Worm (Caenorhabditis elegans) whole organism, young adult: Measurements from ENCODE around the gene scl-26.

Source experiments
- B0336.3 ChIP-seq: fragments of 200-800 bp; sonication (Bioruptor generic); IDR thresholded peaks from 2 replicates; pipeline ENCODE4 v1.3.6; 2022; ENCODE audit warnings: missing genetic modification characterization, missing compliant biosample characterization
- F33H1.4 ChIP-seq: fragments of 200-800 bp; sonication (Bioruptor generic); IDR thresholded peaks from 2 replicates; pipeline ENCODE4 v1.3.6; 2022; ENCODE audit warnings: missing genetic modification reagents, missing genetic modification characterization, missing compliant biosample characterization
- F39B2.1 ChIP-seq: fragments of 200-800 bp; sonication (Bioruptor generic); IDR thresholded peaks from 2 replicates; pipeline ENCODE4 v1.3.6; 2022; ENCODE audit warnings: missing genetic modification reagents, missing genetic modification characterization, missing compliant biosample characterization
- K11D2.4 ChIP-seq: fragments of 200-800 bp; sonication (Bioruptor generic); IDR thresholded peaks from 2 replicates; pipeline ENCODE4 v1.3.6; 2022; ENCODE audit warnings: missing genetic modification reagents, missing genetic modification characterization, missing compliant biosample characterization
- K12H6.12 ChIP-seq: fragments of 200-800 bp; sonication (Bioruptor generic); optimal IDR thresholded peaks from 2 replicates; lab custom pipeline; 2018; ENCODE audit warnings: mild to moderate bottlenecking, missing genetic modification characterization, missing compliant biosample characterization
- Y67H2A.10 ChIP-seq: fragments of 200-800 bp; sonication (Bioruptor generic); conservative IDR thresholded peaks from 2 replicates; pipeline ENCODE4 v1.3.6; 2022; ENCODE audit warnings: missing genetic modification reagents, missing genetic modification characterization, missing compliant biosample characterization
- Y79H2A.3 ChIP-seq: fragments of 200-800 bp; sonication (Bioruptor generic); conservative IDR thresholded peaks from 2 replicates; pipeline ENCODE4 v1.3.6; 2022; ENCODE audit warnings: missing genetic modification reagents, missing genetic modification characterization, missing compliant biosample characterization
- ZK185.1 ChIP-seq: sonication (generic microtip); optimal IDR thresholded peaks from 2 replicates; lab custom pipeline; 2016; ENCODE audit warnings: mild to moderate bottlenecking, missing genetic modification characterization, missing compliant biosample characterization; ENCODE audit not compliant: poor library complexity, severe bottlenecking
- aptf-2 ChIP-seq: fragments of 200-800 bp; sonication (Bioruptor generic); conservative IDR thresholded peaks from 2 replicates; pipeline ENCODE4 v1.3.6; 2022; ENCODE audit warnings: missing genetic modification reagents, missing genetic modification characterization, missing compliant biosample characterization
- atf-7 ChIP-seq: sonication (generic microtip); optimal IDR thresholded peaks from 2 replicates; lab custom pipeline; 2017; ENCODE audit warnings: mild to moderate bottlenecking, missing genetic modification characterization, missing compliant biosample characterization
- ccch-3 ChIP-seq: fragments of 200-800 bp; sonication (Bioruptor generic); optimal IDR thresholded peaks from 2 replicates; lab custom pipeline; 2018; ENCODE audit warnings: mild to moderate bottlenecking, missing genetic modification characterization, missing compliant biosample characterization
- ceh-40 ChIP-seq: fragments of 200-800 bp; sonication (Bioruptor generic); IDR thresholded peaks from 2 replicates; pipeline ENCODE4 v1.3.6; 2022; ENCODE audit warnings: missing genetic modification characterization, missing compliant biosample characterization
- die-1 ChIP-seq: sonication (generic microtip); optimal IDR thresholded peaks from 2 replicates; lab custom pipeline; 2016; ENCODE audit warnings: missing genotype, mild to moderate bottlenecking, missing genetic modification characterization, missing compliant biosample characterization
- dox-1 ChIP-seq: fragments of 200-800 bp; sonication (Bioruptor generic); IDR thresholded peaks from 2 replicates; pipeline ENCODE4 v1.3.6; 2022; ENCODE audit warnings: missing genetic modification reagents, missing genetic modification characterization, missing compliant biosample characterization
- egl-18 ChIP-seq: fragments of 200-800 bp; sonication (Bioruptor generic); IDR thresholded peaks from 2 replicates; pipeline ENCODE4 v1.3.6; 2022; ENCODE audit warnings: missing genetic modification reagents, missing genetic modification characterization, missing compliant biosample characterization
- him-1 ChIP-seq: sonication (generic microtip); optimal IDR thresholded peaks from 2 replicates; lab custom pipeline; 2016; ENCODE audit warnings: missing genotype, missing genetic modification reagents, missing genetic modification characterization, missing compliant biosample characterization
- lag-1 ChIP-seq: fragments of 200-800 bp; sonication (Bioruptor generic); IDR thresholded peaks from 2 replicates; pipeline ENCODE4 v1.3.6; 2022; ENCODE audit warnings: missing genetic modification reagents, missing genetic modification characterization, missing compliant biosample characterization
- let-526 ChIP-seq: fragments of 200-800 bp; sonication (Bioruptor generic); IDR thresholded peaks from 2 replicates; pipeline ENCODE4 v1.3.6; 2022; ENCODE audit warnings: missing genetic modification reagents, missing genetic modification characterization, missing compliant biosample characterization
- lin-26 ChIP-seq: fragments of 200-800 bp; sonication (Bioruptor generic); IDR thresholded peaks from 2 replicates; pipeline ENCODE4 v1.3.6; 2022; ENCODE audit warnings: missing genetic modification reagents, missing genetic modification characterization, missing compliant biosample characterization
- lin-35 ChIP-seq, 3 experiments: fragments of 150-350 bp in 2 of 3; sonication (generic microtip) in 1 of 3; optimal IDR thresholded peaks; 2 replicates each; lab custom pipeline; 2014 to 2018; ENCODE audit warnings: missing biosample characterization in 3 of 3, missing genetic modification characterization in 3 of 3, missing genetic modification reagents in 3 of 3
- lir-1 ChIP-seq: fragments of 200-800 bp; sonication (Bioruptor generic); conservative IDR thresholded peaks from 2 replicates; pipeline ENCODE4 v1.3.6; 2022; ENCODE audit warnings: missing genetic modification reagents, missing genetic modification characterization, missing compliant biosample characterization
- madf-10 ChIP-seq: sonication (generic microtip); optimal IDR thresholded peaks from 2 replicates; lab custom pipeline; 2016; ENCODE audit warnings: mild to moderate bottlenecking, missing genetic modification characterization, missing compliant biosample characterization
- madf-6 ChIP-seq: fragments of 200-800 bp; sonication (Bioruptor generic); IDR thresholded peaks from 2 replicates; pipeline ENCODE4 v1.3.6; 2022; ENCODE audit warnings: missing genetic modification reagents, missing genetic modification characterization, missing compliant biosample characterization
- madf-8 ChIP-seq: fragments of 200-800 bp; sonication (Bioruptor generic); conservative IDR thresholded peaks from 2 replicates; pipeline ENCODE4 v1.3.6; 2022; ENCODE audit warnings: missing genetic modification reagents, missing genetic modification characterization, missing compliant biosample characterization
- mcd-1 ChIP-seq: fragments of 200-800 bp; sonication (Bioruptor generic); IDR thresholded peaks from 2 replicates; pipeline ENCODE4 v1.3.6; 2022; ENCODE audit warnings: missing genetic modification reagents, missing genetic modification characterization, missing compliant biosample characterization
- nfya-2 ChIP-seq: fragments of 200-800 bp; sonication (Bioruptor generic); IDR thresholded peaks from 2 replicates; pipeline ENCODE4 v1.3.6; 2022; ENCODE audit warnings: missing genetic modification reagents, missing genetic modification characterization, missing compliant biosample characterization
- nhr-27 ChIP-seq: fragments of 200-800 bp; sonication (Bioruptor generic); optimal IDR thresholded peaks from 2 replicates; lab custom pipeline; 2018; ENCODE audit warnings: mild to moderate bottlenecking, missing genetic modification characterization, moderate library complexity, missing compliant biosample characterization
- nhr-90 ChIP-seq: sonication (generic microtip); optimal IDR thresholded peaks from 2 replicates; lab custom pipeline; 2016; ENCODE audit warnings: missing genotype, mild to moderate bottlenecking, missing genetic modification characterization, missing compliant biosample characterization
- rcor-1 ChIP-seq: fragments of 200-800 bp; sonication (Bioruptor generic); IDR thresholded peaks from 2 replicates; pipeline ENCODE4 v1.3.6; 2022; ENCODE audit warnings: missing genetic modification reagents, missing genetic modification characterization, missing compliant biosample characterization
- rec-8 ChIP-seq, 2 experiments: sonication (generic microtip); optimal IDR thresholded peaks; 2 replicates each; lab custom pipeline; 2016; ENCODE audit warnings: mild to moderate bottlenecking in 2 of 2, missing genetic modification characterization in 2 of 2, missing genetic modification reagents in 2 of 2, missing genotype in 2 of 2, missing biosample characterization in 1 of 2, missing compliant biosample characterization in 1 of 2, moderate library complexity in 1 of 2
- sdz-38 ChIP-seq: sonication (generic microtip); optimal IDR thresholded peaks from 2 replicates; lab custom pipeline; 2016; ENCODE audit warnings: missing genotype, missing genetic modification characterization, missing compliant biosample characterization
- snpc-1.1 ChIP-seq: sonication (generic microtip); optimal IDR thresholded peaks from 2 replicates; lab custom pipeline; 2017; ENCODE audit warnings: missing genetic modification characterization, mild to moderate bottlenecking, missing compliant biosample characterization, antibody characterized with exemption, moderate library complexity, missing genotype, missing genetic modification reagents; ENCODE audit not compliant: insufficient read depth
- snpc-1.3 ChIP-seq: sonication (generic microtip); optimal IDR thresholded peaks from 2 replicates; lab custom pipeline; 2017; ENCODE audit warnings: missing genetic modification characterization, mild to moderate bottlenecking, missing compliant biosample characterization, antibody characterized with exemption, moderate library complexity, missing genotype, missing genetic modification reagents; ENCODE audit not compliant: insufficient read depth
- snpc-3.4 ChIP-seq: sonication (generic microtip); optimal IDR thresholded peaks from 2 replicates; lab custom pipeline; 2017; ENCODE audit warnings: missing genetic modification characterization, mild to moderate bottlenecking, missing compliant biosample characterization, antibody characterized with exemption, moderate library complexity, missing genotype, missing genetic modification reagents
- snpc-4 ChIP-seq, 5 experiments: fragments of 150-350 bp in 1 of 5; sonication (generic microtip) in 4 of 5; optimal IDR thresholded peaks; 2 replicates each; lab custom pipeline; 2014 to 2018; ENCODE audit warnings: missing genetic modification characterization in 5 of 5, missing biosample characterization in 3 of 5, antibody characterized with exemption in 2 of 5, mild to moderate bottlenecking in 2 of 5, missing compliant biosample characterization in 2 of 5, missing genotype in 2 of 5, moderate library complexity in 2 of 5, missing genetic modification reagents in 1 of 5
- sptf-2 ChIP-seq: fragments of 200-800 bp; sonication (Bioruptor generic); optimal IDR thresholded peaks from 2 replicates; lab custom pipeline; 2018; ENCODE audit warnings: mild to moderate bottlenecking, missing genetic modification characterization, missing compliant biosample characterization
- tbp1 ChIP-seq: fragments of 200-800 bp; sonication (Bioruptor generic); optimal IDR thresholded peaks from 2 replicates; lab custom pipeline; 2018; ENCODE audit warnings: mild to moderate bottlenecking, missing genetic modification characterization, missing compliant biosample characterization
- tbx-9 ChIP-seq: sonication (generic microtip); optimal IDR thresholded peaks from 2 replicates; lab custom pipeline; 2016; ENCODE audit warnings: borderline replicate concordance, missing genetic modification characterization, inconsistent platforms, missing compliant biosample characterization
- xnd-1 ChIP-seq: sonication (generic microtip); optimal IDR thresholded peaks from 2 replicates; lab custom pipeline; 2016; ENCODE audit warnings: missing genotype, missing genetic modification reagents, missing genetic modification characterization, missing compliant biosample characterization
- zfh-2 ChIP-seq: fragments of 200-800 bp; sonication (Bioruptor generic); conservative IDR thresholded peaks from 2 replicates; pipeline ENCODE4 v1.3.6; 2022; ENCODE audit warnings: missing genetic modification reagents, missing genetic modification characterization, missing compliant biosample characterization
- ztf-18 ChIP-seq: sonication (generic microtip); optimal IDR thresholded peaks from 2 replicates; lab custom pipeline; 2016; ENCODE audit warnings: missing genotype, mild to moderate bottlenecking, missing genetic modification characterization, missing compliant biosample characterization

The scl-26 gene

ce11 chrV:7600149-7600548, 1.2 kb downstream of the scl-26 start, which contains the start of gene C50E3.9:
Gene C50E3.9, minus strand, starts transcription at chrV:7600249.
- TF ChIP-seq F33H1.4 (GFP tag; lab: Robert Waterston, UW) (no peak), ccch-3 (no peak)
- TF ChIP-seq, all 124 proteins: peak for 0

ce11 chrV:7598269-7598668, 3.1 kb downstream of the scl-26 start, which contains the start of gene C50E3.7:
Gene C50E3.7, minus strand, starts transcription at chrV:7598369.
- no peak for TF ChIP-seq lin-26
- no peak for TF ChIP-seq rcor-1 (GFP tag; lab: Robert Waterston, UW)
- TF ChIP-seq egl-18 (GFP tag; lab: Robert Waterston, UW): no peak
- no peak for TF ChIP-seq Y79H2A.3 (GFP tag; lab: Robert Waterston, UW)
- TF ChIP-seq nhr-27: no peak
- no peak for TF ChIP-seq xnd-1 (tag; lab: Kevin White, UChicago)
- no peak for TF ChIP-seq lir-1
- no peak for TF ChIP-seq snpc-1.1 (tag; lab: Kevin White, UChicago)
- TF ChIP-seq K12H6.12 (tag; lab: Kevin White, UChicago): no peak
- TF ChIP-seq atf-7 (tag; lab: Kevin White, UChicago): no peak
- TF ChIP-seq aptf-2: no peak
- TF ChIP-seq sdz-38: no peak
- TF ChIP-seq let-526: no peak
- TF ChIP-seq madf-6 (GFP tag; lab: Robert Waterston, UW): no peak
- no peak for TF ChIP-seq mcd-1
- no peak for TF ChIP-seq B0336.3 (GFP tag; lab: Robert Waterston, UW)
- no peak for TF ChIP-seq rec-8 (tag; optimal IDR thresholded peaks at IDR 0.05; lab: Kevin White, UChicago)
- no peak for TF ChIP-seq madf-10
- TF ChIP-seq, all 124 proteins: peak for 0

- TF ChIP-seq snpc-3.4 (tag; lab: Kevin White, UChicago) (no peak), snpc-4 (GFP tag; optimal IDR thresholded peaks at IDR 0.05; lab: Kevin White, UChicago) (no peak), snpc-4 (tag; optimal IDR thresholded peaks at IDR 0.05; lab: Kevin White, UChicago) (peak in 2 of 4 experiments; percentile 72 to 81), snpc-1.1 (tag; lab: Kevin White, UChicago) (peak; percentile 59)
These were observed 6.2 kb downstream of the scl-26 start for ce11 chrV:7595132-7595531.

ce11 chrV:7590454-7590853, 10.9 kb downstream of the scl-26 start, which contains the start of gene C50E3.6:
Gene C50E3.6, minus strand, starts transcription at chrV:7590554.
- TF ChIP-seq ceh-40 (GFP tag; lab: Robert Waterston, UW) (no peak), tbx-9 (tag; lab: Kevin White, UChicago) (no peak), nhr-27 (no peak), nhr-90 (tag; lab: Kevin White, UChicago) (no peak), madf-6 (GFP tag; lab: Robert Waterston, UW) (no peak), die-1 (tag; lab: Kevin White, UChicago) (no peak), him-1 (tag; lab: Kevin White, UChicago) (no peak), K11D2.4 (no peak), mcd-1 (no peak), dox-1 (no peak), lag-1 (GFP tag; lab: Robert Waterston, UW) (no peak), ccch-3 (no peak)
- TF ChIP-seq, all 124 proteins: peak for 0

- TF ChIP-seq snpc-1.1 (tag; lab: Kevin White, UChicago) (peak; percentile 12), ZK185.1 (tag; lab: Kevin White, UChicago) (no peak), madf-8 (GFP tag; lab: Robert Waterston, UW) (no peak), ztf-18 (tag; lab: Kevin White, UChicago) (peak; percentile 29), zfh-2 (GFP tag; lab: Robert Waterston, UW) (no peak), snpc-1.3 (peak; percentile 60), sptf-2 (GFP tag; lab: Kevin White, UChicago) (no peak), dox-1 (0 out of 2 replicates have a peak, but pooled peaks have one; percentile 27), nfya-2 (GFP tag; lab: Robert Waterston, UW) (no peak), lin-35 (GFP tag; optimal IDR thresholded peaks at IDR 0.05; lab: Kevin White, UChicago) (peak in 1 of 3 experiments; percentile 50), Y67H2A.10 (GFP tag; lab: Robert Waterston, UW) (no peak), tbp1 (GFP tag; lab: Kevin White, UChicago) (no peak), F39B2.1 (no peak)
These were observed 13.7 kb downstream of the scl-26 start, which contains the start of the genes F19F10.11 and C50E3.5 for ce11 chrV:7587637-7588036. Gene F19F10.11, minus strand, starts transcription at chrV:7587704. Gene C50E3.5, plus strand, starts transcription at chrV:7587996.
